Worm (Caenorhabditis elegans) whole organism, L3 larva: ENCODE measurements around the gene clc-3.
A peak's percentile ranks its signal among the peaks of the same experiment; 100 is the strongest.

ENCODE experiments used
- fos-1 ChIP-seq: fragments of 150-350 bp; optimal IDR thresholded peaks from 2 replicates; lab custom pipeline; 2014; ENCODE audit warnings: missing biosample characterization, missing genetic modification characterization
- nhr-237 ChIP-seq: fragments of 150-350 bp; optimal IDR thresholded peaks from 2 replicates; lab custom pipeline; 2014; ENCODE audit warnings: missing biosample characterization, missing genetic modification characterization
- pha-4 ChIP-seq: fragments of 150-350 bp; optimal IDR thresholded peaks from 2 replicates; lab custom pipeline; 2014; ENCODE audit warnings: missing biosample characterization, missing genetic modification reagents, missing genetic modification characterization

- TF ChIP-seq nhr-237 (tag; lab: Kevin White, UChicago) (no peak), fos-1 (tag; lab: Kevin White, UChicago) (no peak), pha-4 (peak; percentile 19)
Observed at ce11 chrX:3379114-3379513, 4.6 kb upstream of the clc-3 start, which contains the start of gene sorf-1.
